Fruit fly (Drosophila melanogaster) whole organism, prepupa: ENCODE data around the gene AnxB9.

Experiments used
- CG32006 ChIP-seq: fragments of 200-800 bp; sonication (Bioruptor generic); optimal IDR thresholded peaks from 3 replicates; lab custom pipeline; 2017; ENCODE audit warnings: missing biosample characterization, mild to moderate bottlenecking, missing genetic modification characterization
- Hr38 ChIP-seq: sonication (Bioruptor generic); optimal IDR thresholded peaks from 2 replicates; lab custom pipeline; 2016; ENCODE audit warnings: missing biosample characterization, missing genetic modification characterization
- Hr39 ChIP-seq: fragments of 200-800 bp; sonication (Bioruptor generic); optimal IDR thresholded peaks from 2 replicates; lab custom pipeline; 2016; ENCODE audit warnings: missing biosample characterization, missing genetic modification characterization
- fd85E ChIP-seq: fragments of 200-800 bp; sonication (Bioruptor generic); optimal IDR thresholded peaks from 3 replicates; lab custom pipeline; 2016; ENCODE audit warnings: missing biosample characterization, missing genetic modification characterization
- lz ChIP-seq: fragments of 200-800 bp; sonication (Bioruptor generic); optimal IDR thresholded peaks from 3 replicates; lab custom pipeline; 2016; ENCODE audit warnings: missing biosample characterization, missing genetic modification characterization
- net ChIP-seq: fragments of 200-800 bp; sonication (Bioruptor generic); optimal IDR thresholded peaks from 3 replicates; lab custom pipeline; 2016; ENCODE audit warnings: missing biosample characterization, missing genetic modification characterization

DNA sequence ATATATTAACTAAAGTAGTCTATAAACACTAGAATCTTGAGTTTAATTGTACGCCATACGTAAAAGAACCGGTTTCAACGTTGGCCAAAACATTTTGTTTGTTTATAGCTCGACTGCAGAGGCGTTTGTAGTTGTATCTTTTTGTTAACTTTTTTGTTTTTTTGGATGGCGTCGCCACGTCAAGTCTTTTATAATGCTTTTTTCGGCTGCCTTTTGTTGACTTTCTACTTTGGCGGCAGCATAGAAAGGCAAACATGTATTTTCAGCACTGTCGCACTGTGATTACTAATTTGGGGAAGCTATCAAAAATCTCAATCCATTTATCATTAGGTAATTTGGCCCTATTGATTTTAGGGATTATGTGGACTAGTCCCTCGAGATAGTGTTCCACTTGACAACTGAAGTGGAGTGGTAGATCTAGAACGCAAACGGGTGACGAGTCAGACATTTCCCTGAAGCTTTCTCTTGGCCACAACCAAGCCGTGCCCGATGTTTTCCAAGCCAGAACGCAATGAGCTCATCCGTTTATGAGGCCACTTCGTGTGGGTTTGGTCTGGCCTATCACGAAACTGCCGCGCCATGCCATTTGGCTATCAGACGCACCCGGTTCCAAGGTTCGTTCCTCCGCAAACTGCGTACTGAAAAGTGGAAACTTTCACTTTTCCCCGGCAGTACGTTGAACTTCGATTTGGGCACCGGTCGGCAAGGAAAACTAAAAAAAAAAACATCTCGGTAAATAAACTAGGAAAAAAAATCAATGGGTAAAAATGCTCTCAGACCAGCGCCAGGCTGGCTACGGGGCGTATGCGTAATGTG is 1.6 kb downstream of the AnxB9 start:
- TF ChIP-seq net (no peak), Hr39 (no peak), fd85E (GFP tag; lab: Kevin White, UChicago) (no peak), Hr38 (GFP tag; lab: Kevin White, UChicago) (no peak), lz (no peak), CG32006 (GFP tag; lab: Kevin White, UChicago) (no peak)
